Fruit fly (Drosophila melanogaster) whole organism, prepupa: ENCODE measurements around the gene Fancm.
A peak's percentile ranks its signal among the peaks of the same experiment; 100 is the strongest.

Source experiments
- CG11762 ChIP-seq: fragments of 200-800 bp; sonication (Bioruptor generic); optimal IDR thresholded peaks from 3 replicates; lab custom pipeline; 2016; ENCODE audit warnings: missing biosample characterization, missing genetic modification characterization; ENCODE audit not compliant: insufficient read depth
- CG1621 ChIP-seq: fragments of 200-800 bp; sonication (Bioruptor generic); optimal IDR thresholded peaks from 3 replicates; lab custom pipeline; 2018; ENCODE audit warnings: missing biosample characterization, mild to moderate bottlenecking, missing genetic modification characterization
- CG4318 ChIP-seq: fragments of 200-800 bp; sonication (Bioruptor generic); optimal IDR thresholded peaks from 3 replicates; lab custom pipeline; 2017; ENCODE audit warnings: missing biosample characterization, mild to moderate bottlenecking, missing genetic modification characterization
- CG8319 ChIP-seq: fragments of 200-800 bp; sonication (Bioruptor generic); optimal IDR thresholded peaks from 3 replicates; lab custom pipeline; 2016; ENCODE audit warnings: missing biosample characterization, missing genetic modification characterization
- Gug ChIP-seq: fragments of 200-800 bp; sonication (Bioruptor generic); IDR thresholded peaks from 2 replicates; pipeline ENCODE4 v1.3.6; 2022; ENCODE audit warnings: missing biosample characterization, missing genetic modification characterization
- Met ChIP-seq: fragments of 200-800 bp; sonication (Bioruptor generic); optimal IDR thresholded peaks from 3 replicates; lab custom pipeline; 2016; ENCODE audit warnings: missing biosample characterization, missing genetic modification characterization
- OdsH ChIP-seq: fragments of 200-800 bp; sonication (Bioruptor generic); optimal IDR thresholded peaks from 3 replicates; lab custom pipeline; 2016; ENCODE audit warnings: missing biosample characterization, missing genetic modification characterization
- Sox14 ChIP-seq: fragments of 200-800 bp; sonication (Bioruptor generic); optimal IDR thresholded peaks from 3 replicates; lab custom pipeline; 2016; ENCODE audit warnings: missing biosample characterization, missing genetic modification characterization
- achi ChIP-seq: fragments of 200-800 bp; sonication (Bioruptor generic); optimal IDR thresholded peaks from 3 replicates; lab custom pipeline; 2016; ENCODE audit warnings: missing biosample characterization, missing genetic modification characterization
- acj6 ChIP-seq: fragments of 200-800 bp; sonication (Bioruptor generic); optimal IDR thresholded peaks from 3 replicates; lab custom pipeline; 2016; ENCODE audit warnings: missing biosample characterization, missing genetic modification characterization
- cyc ChIP-seq: fragments of 200-800 bp; sonication (Bioruptor generic); optimal IDR thresholded peaks from 3 replicates; lab custom pipeline; 2016; ENCODE audit warnings: missing biosample characterization, missing genetic modification characterization
- dac ChIP-seq: fragments of 200-800 bp; sonication (Bioruptor generic); optimal IDR thresholded peaks from 2 replicates; lab custom pipeline; 2017; ENCODE audit warnings: missing biosample characterization, mild to moderate bottlenecking, missing genetic modification characterization
- fd59A ChIP-seq: fragments of 200-800 bp; sonication (Bioruptor generic); optimal IDR thresholded peaks from 2 replicates; lab custom pipeline; 2017; ENCODE audit warnings: missing biosample characterization, mild to moderate bottlenecking, missing genetic modification characterization, missing genetic modification reagents
- fkh ChIP-seq: fragments of 200-800 bp; sonication (Bioruptor generic); optimal IDR thresholded peaks from 3 replicates; lab custom pipeline; 2017; ENCODE audit warnings: missing biosample characterization, mild to moderate bottlenecking, missing genetic modification characterization, moderate library complexity
- net ChIP-seq: fragments of 200-800 bp; sonication (Bioruptor generic); optimal IDR thresholded peaks from 3 replicates; lab custom pipeline; 2016; ENCODE audit warnings: missing biosample characterization, missing genetic modification characterization
- salr ChIP-seq, 2 experiments: fragments of 200-800 bp; sonication (Bioruptor generic); optimal IDR thresholded peaks; 3 replicates each; lab custom pipeline; 2016 to 2018; ENCODE audit warnings: missing biosample characterization in 2 of 2, missing genetic modification characterization in 2 of 2, mild to moderate bottlenecking in 1 of 2
- spab ChIP-seq: fragments of 200-800 bp; sonication (Bioruptor generic); optimal IDR thresholded peaks from 2 replicates; lab custom pipeline; 2017; ENCODE audit warnings: missing biosample characterization, mild to moderate bottlenecking, missing genetic modification characterization, missing genetic modification reagents
- ss ChIP-seq, 2 experiments: fragments of 200-800 bp; sonication (Bioruptor generic); optimal IDR thresholded peaks; 2 replicates in 1 of 2; 3 replicates in 1 of 2; lab custom pipeline; 2017 to 2018; ENCODE audit warnings: mild to moderate bottlenecking in 2 of 2, missing biosample characterization in 2 of 2, missing genetic modification characterization in 2 of 2, moderate library complexity in 1 of 2
- svp ChIP-seq: fragments of 200-800 bp; sonication (Bioruptor generic); peaks from one replicate; lab custom pipeline; 2016; ENCODE audit warnings: missing biosample characterization, missing genetic modification characterization

The Fancm gene

DNA sequence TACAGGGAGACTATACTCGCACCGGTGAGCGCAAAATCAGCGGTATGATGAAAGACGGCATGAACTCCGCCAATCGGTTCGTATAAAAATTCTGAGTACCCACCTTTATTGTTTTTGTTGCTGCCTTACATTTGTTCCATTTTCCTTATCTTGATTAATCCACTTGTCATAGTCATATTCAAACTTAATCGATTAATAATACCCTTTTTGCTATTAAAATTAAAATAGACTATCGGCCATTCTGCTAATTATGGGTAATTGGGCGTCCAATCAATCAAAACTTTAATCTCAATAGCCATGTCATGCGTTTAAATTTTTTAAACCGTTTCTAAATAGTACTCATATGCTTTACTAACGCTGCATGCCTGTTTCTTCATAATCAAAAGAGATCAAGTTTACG lies 42.4 kb downstream of the Fancm start:
- TF ChIP-seq CG1621 (tag; lab: Kevin White, UChicago) (no peak), fd59A (GFP tag; lab: Kevin White, UChicago) (no peak), Met (GFP tag; lab: Kevin White, UChicago) (no peak)

DNA sequence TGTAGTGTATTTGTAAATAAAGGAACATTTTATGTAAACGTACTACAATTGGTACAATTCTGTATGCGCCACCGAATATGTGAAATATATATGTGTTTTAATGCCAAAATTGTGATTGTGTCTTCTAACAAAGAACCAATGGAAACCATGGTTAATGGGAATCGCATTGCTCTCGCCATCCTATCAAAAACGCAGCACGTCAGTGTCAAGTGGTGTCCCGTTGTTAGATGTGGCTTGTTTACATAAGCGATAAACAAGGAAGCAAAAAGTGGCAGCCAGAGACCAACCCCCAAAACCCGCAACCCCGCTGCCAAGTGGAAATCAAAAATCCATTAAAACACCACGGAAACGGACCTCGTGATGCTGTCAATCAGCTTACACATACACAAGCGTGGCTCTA lies 46.4 kb downstream of the Fancm start:
- TF ChIP-seq cyc = no peak
- no peak for TF ChIP-seq net (GFP tag; lab: Kevin White, UChicago)
- TF ChIP-seq acj6 (GFP tag; lab: Kevin White, UChicago) = no peak
- TF ChIP-seq ss (GFP tag; optimal IDR thresholded peaks at IDR 0.05; lab: Kevin White, UChicago) = no peak
- TF ChIP-seq CG4318 (GFP tag; lab: Kevin White, UChicago) = no peak
- TF ChIP-seq Sox14 = no peak
- no peak for TF ChIP-seq dac
- no peak for TF ChIP-seq Met (GFP tag; lab: Kevin White, UChicago)
- no peak for TF ChIP-seq OdsH (GFP tag; lab: Kevin White, UChicago)
- TF ChIP-seq CG8319 (GFP tag; lab: Kevin White, UChicago) = no peak
- TF ChIP-seq salr (GFP tag; optimal IDR thresholded peaks at IDR 0.05; lab: Kevin White, UChicago) = no peak
- no peak for TF ChIP-seq CG11762 (GFP tag; lab: Kevin White, UChicago)
- TF ChIP-seq fd59A (GFP tag; lab: Kevin White, UChicago) = no peak
- no peak for TF ChIP-seq spab (GFP tag; lab: Kevin White, UChicago)

DNA sequence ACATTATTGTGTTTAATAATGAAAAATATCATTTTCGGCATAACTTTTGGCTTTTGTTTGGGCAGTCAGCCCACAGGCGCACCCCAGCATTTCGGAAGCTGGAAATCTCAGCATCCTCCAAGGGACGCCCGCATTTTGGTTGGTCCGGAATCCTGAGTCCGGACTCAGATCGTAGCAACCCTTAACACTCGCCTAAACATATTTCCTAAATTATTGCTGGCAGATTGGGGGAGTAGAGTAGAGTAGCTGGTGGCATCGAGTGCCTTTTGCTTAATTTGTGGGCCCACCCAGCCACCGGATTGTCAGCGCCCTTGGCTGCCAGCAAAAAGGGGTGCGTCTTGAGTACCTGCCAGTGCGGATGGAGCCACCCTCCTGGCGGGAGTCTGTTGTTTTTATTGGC lies 52.1 kb downstream of the Fancm start:
- TF ChIP-seq achi (GFP tag; lab: Kevin White, UChicago) = no peak
- TF ChIP-seq, all 60 proteins: peak for 0

DNA sequence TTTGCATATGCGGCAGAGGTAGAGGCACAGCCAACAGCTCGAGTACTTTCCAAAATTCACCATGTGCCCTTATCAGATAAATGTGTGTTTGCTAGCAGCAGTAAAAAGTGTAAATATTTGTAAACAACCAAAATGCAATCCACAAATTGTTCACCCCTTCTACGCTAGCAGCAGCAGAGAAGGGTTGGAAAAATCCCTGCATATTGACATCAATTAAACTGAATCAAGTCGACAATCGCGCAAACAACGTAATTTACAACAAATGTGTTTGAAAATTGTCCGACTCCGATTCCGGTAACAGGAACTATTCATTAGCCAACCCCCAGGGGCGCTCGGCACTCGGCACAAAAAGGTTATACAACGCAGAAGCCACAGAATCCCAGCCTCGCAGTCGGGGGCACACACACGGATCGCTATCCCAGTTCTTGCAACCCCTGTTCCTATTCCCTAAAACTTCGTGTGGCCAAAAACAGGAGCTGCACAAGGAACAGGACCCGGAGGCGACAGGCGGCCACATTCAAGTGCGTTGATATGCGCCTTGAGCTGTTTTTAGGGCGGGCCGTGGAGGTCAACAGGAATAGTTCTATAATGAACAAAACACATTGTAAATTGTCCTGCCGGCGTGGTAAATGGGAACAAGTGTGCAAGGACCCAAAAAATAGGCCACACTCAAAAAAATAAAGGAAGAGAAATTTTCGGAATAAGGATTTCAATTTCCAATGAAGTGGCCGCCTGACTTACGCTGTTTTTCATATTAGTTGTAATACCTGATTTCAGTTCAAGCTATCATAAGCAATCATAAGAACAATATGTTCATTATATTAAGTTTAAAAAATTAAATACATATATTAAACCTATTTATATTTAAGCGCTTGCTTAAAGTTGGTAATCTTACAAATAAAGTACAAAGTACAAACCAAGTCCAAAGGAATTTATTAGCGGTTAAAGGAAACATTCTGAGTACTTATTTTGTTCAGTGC lies 52.9 kb downstream of the Fancm start:
- TF ChIP-seq fkh = peak; percentile 28
- TF ChIP-seq svp (GFP tag; lab: Kevin White, UChicago) = peak; percentile 41
- TF ChIP-seq Gug (GFP tag; lab: Robert Waterston, UW) = no peak
